Fruit fly (Drosophila melanogaster): ENCODE results near the gene Loxl1.

DNA sequence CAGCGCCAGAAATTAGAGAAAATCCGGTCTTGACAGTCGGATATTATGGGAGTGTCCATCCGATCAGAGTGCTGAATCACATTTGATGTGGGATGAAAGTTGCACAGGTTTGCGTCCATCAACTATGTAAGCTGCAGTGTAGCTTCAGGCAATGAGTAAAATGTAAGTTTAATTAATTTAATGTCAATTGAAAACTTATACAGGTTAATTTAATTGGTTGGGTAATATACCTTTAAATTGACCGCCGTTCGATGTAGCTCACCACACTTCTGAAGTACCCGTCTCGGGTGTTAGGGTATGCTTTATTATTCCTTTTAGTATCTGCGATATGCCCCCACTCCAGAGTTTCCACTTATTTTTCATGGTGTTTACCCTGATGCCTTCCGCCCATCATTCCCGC, 35.2 kb downstream of the Loxl1 start:
- TF ChIP-seq NK7.1 (GFP tag; optimal IDR thresholded peaks at IDR 0.05) (no peak), CG2678 (tag; optimal IDR thresholded peaks at IDR 0.05) (peak; percentile 55), CG7987 (GFP tag; optimal IDR thresholded peaks at IDR 0.05) (no peak), CG7556 (GFP tag; optimal IDR thresholded peaks at IDR 0.05) (no peak), CG12744 (GFP tag; optimal IDR thresholded peaks at IDR 0.05) (no peak), CG2202 (tag; optimal IDR thresholded peaks at IDR 0.05) (no peak), Atf3 (GFP tag; optimal IDR thresholded peaks at IDR 0.05) (no peak), CG1024 (GFP tag; IDR thresholded peaks at IDR 0.05) (no peak), al (GFP tag; IDR thresholded peaks at IDR 0.05) (0 out of 2 replicates have a peak, but pooled peaks have one; percentile 21), Dfd (GFP tag; optimal IDR thresholded peaks at IDR 0.05) (no peak)
